Worm (Caenorhabditis elegans): ENCODE data around the gene F38B7.2.

F38B7.2 gene

ce11 chrV:11500980-11501379, 42.8 kb upstream of the F38B7.2 start:
- TF ChIP-seq pros-1 (tag; optimal IDR thresholded peaks at IDR 0.05) = no peak
- TF ChIP-seq C08G9.2 (tag; optimal IDR thresholded peaks at IDR 0.05) = no peak
- no peak for TF ChIP-seq eyg-1 (tag; optimal IDR thresholded peaks at IDR 0.05)
- no peak for TF ChIP-seq hlh-13 (GFP tag; optimal IDR thresholded peaks at IDR 0.05)
- TF ChIP-seq ceh-30 (tag; optimal IDR thresholded peaks at IDR 0.05) = no peak
- TF ChIP-seq ref-2 (tag; optimal IDR thresholded peaks at IDR 0.05) = no peak

- TF ChIP-seq madf-2 (tag; optimal IDR thresholded peaks at IDR 0.05) (no peak), nfya-1 (tag; optimal IDR thresholded peaks at IDR 0.05) (peak; percentile 91)
Measured at ce11 chrV:11503081-11503751, 40.5 kb upstream of the F38B7.2 start, which contains the start of gene C55A6.12. TSS of gene C55A6.12 (minus strand) at chrV:11503131.

DNA sequence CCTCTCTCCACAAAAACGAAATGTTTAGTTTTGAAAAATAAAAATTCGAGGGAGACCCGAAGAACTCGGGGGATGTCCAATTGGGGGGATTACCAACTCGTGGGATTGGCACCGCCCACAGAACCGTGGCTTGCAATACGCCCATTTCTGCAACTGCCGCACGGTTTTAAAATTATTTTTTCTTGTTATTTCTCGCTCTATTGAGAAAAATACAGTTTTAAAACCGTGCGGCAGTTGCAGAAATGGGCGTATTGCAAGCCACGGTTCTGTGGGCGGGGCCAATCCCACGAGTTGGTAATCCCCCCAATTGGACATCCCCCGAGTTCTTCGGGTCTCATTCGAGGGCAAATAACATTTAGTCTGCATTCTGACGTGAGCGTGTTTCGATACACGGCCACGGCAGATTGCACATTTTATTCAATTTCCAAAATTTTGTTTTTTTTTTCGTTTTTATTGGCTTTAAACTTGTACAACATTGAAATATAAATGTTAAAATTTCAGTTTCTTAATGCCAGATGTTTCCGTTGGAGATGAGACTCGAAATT, 38.8 kb upstream of the F38B7.2 start, which contains the start of the genes C55A6.1 and C55A6.10:
Gene C55A6.1 (minus strand): TSS at position 116 of the 545 bp plus-strand sequence.
Gene C55A6.10 (plus strand): TSS at position 495 of the 545 bp plus-strand sequence.
- peak; percentile 30 for TF ChIP-seq sdc-2 (tag; optimal IDR thresholded peaks at IDR 0.05)
- peak; percentile 83 for TF ChIP-seq unc-42 (tag; optimal IDR thresholded peaks at IDR 0.05)
- TF ChIP-seq hlh-8 (tag; optimal IDR thresholded peaks at IDR 0.05) = peak; percentile 32
- TF ChIP-seq tbx-7 (tag; optimal IDR thresholded peaks at IDR 0.05) = peak; percentile 62
- peak; percentile 75 for TF ChIP-seq C08G9.2 (tag; optimal IDR thresholded peaks at IDR 0.05)
- peak; percentile 43 for TF ChIP-seq zip-5 (tag; optimal IDR thresholded peaks at IDR 0.05)
- peak; percentile 65 for TF ChIP-seq ets-4 (tag; optimal IDR thresholded peaks at IDR 0.05)
- peak; percentile 15 for TF ChIP-seq hlh-6 (tag; optimal IDR thresholded peaks at IDR 0.05)
- peak; percentile 73 for TF ChIP-seq nfya-1 (tag; optimal IDR thresholded peaks at IDR 0.05)
- peak; percentile 50 for TF ChIP-seq fax-1 (tag; optimal IDR thresholded peaks at IDR 0.05)
- peak; percentile 11 for TF ChIP-seq ztf-16 (tag; optimal IDR thresholded peaks at IDR 0.05)
- TF ChIP-seq lim-6 (tag; optimal IDR thresholded peaks at IDR 0.05) = peak; percentile 82
- TF ChIP-seq ceh-19 (GFP tag; optimal IDR thresholded peaks at IDR 0.05) = peak; percentile 19
- TF ChIP-seq rnt-1 (tag; optimal IDR thresholded peaks at IDR 0.05) = peak; percentile 71
- peak; percentile 92 for TF ChIP-seq ceh-14 (tag; optimal IDR thresholded peaks at IDR 0.05)
- peak; percentile 70 for TF ChIP-seq F13H6.1 (tag; optimal IDR thresholded peaks at IDR 0.05)
- peak; percentile 88 for TF ChIP-seq ref-2 (tag; optimal IDR thresholded peaks at IDR 0.05)
- TF ChIP-seq ceh-48 (tag; optimal IDR thresholded peaks at IDR 0.05) = peak; percentile 10
- peak; percentile 53 for TF ChIP-seq ceh-34 (tag; optimal IDR thresholded peaks at IDR 0.05)
- TF ChIP-seq ttx-3 (tag; optimal IDR thresholded peaks at IDR 0.05) = peak; percentile 17
- peak; percentile 93 for TF ChIP-seq tbx-2 (tag; optimal IDR thresholded peaks at IDR 0.05)
- peak; percentile 96 for TF ChIP-seq ceh-31 (tag; optimal IDR thresholded peaks at IDR 0.05)
- peak; percentile 15 for TF ChIP-seq dmd-4 (tag; optimal IDR thresholded peaks at IDR 0.05; ENCODE audit: borderline replicate concordance)
- TF ChIP-seq ceh-6 (GFP tag; optimal IDR thresholded peaks at IDR 0.05) = peak; percentile 14
- TF ChIP-seq syd-9 (tag; optimal IDR thresholded peaks at IDR 0.05) = peak; percentile 36
- peak; percentile 35 for TF ChIP-seq ceh-18 (tag; optimal IDR thresholded peaks at IDR 0.05)
- peak; percentile 36 for TF ChIP-seq elt-2 (tag; optimal IDR thresholded peaks at IDR 0.05)
- peak; percentile 80 for TF ChIP-seq ceh-2 (tag; optimal IDR thresholded peaks at IDR 0.05)

DNA sequence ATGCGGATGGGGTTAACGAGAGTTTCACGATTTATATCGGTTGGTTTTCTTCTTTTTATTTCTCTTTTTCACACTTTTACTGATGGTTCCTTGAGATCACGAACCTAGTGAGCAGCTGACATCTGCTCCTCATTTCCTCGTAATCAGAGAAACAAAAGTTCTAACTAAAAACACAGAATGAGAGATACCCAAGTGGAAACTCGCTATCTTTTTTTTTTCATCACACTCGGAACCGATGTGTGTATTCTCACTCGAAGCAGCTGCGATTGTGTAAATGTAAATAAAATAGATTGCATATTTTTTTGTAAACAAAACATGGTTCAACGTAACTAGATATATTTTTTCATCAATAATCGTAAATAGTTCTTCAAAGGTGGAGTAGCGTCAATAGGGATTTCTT, 37.4 kb upstream of the F38B7.2 start:
- TF ChIP-seq dmd-4 (tag; optimal IDR thresholded peaks at IDR 0.05; ENCODE audit: borderline replicate concordance) (no peak), unc-55 (GFP tag; optimal IDR thresholded peaks at IDR 0.05) (no peak), ceh-18 (tag; optimal IDR thresholded peaks at IDR 0.05) (peak; percentile 51)

DNA sequence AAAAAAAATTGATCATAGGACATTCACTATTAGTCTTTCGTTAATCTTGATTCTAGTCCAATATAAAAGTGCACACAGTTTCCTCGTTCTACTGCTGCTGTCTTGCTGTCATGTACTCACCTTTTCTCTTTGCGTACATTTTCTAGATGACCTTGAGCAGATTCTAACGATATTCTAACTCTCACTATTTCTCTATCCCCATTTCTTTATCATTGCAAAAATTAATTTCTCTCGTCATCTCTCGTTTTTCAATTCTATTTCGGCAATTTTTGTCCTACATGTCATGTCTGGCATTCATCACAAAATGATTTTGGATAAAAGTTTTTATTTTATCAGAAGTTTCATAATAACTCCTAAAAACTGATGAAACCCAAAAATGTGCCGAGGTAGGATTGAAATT, 35.0 kb upstream of the F38B7.2 start, which contains the start of gene ttll-5:
Gene ttll-5 (plus strand): TSS at position 288 of the 400 bp plus-strand sequence.
- no peak for TF ChIP-seq ahr-1 (tag; optimal IDR thresholded peaks at IDR 0.05)
- TF ChIP-seq hlh-13 (GFP tag; optimal IDR thresholded peaks at IDR 0.05) = no peak
- no peak for TF ChIP-seq ceh-9 (tag; optimal IDR thresholded peaks at IDR 0.05)
- no peak for TF ChIP-seq nhr-232 (tag; optimal IDR thresholded peaks at IDR 0.05)
- TF ChIP-seq C08G9.2 (tag; optimal IDR thresholded peaks at IDR 0.05) = no peak

Measured in whole organism, late embryonic.